Worm (Caenorhabditis elegans) whole organism, late embryonic: ENCODE results near the gene rpl-43.

Source experiments
- ama-1 ChIP-seq: fragments of 150-350 bp; optimal IDR thresholded peaks from 2 replicates; lab custom pipeline; 2014
- ceh-22 ChIP-seq: sonication (generic microtip); optimal IDR thresholded peaks from 2 replicates; lab custom pipeline; 2017; ENCODE audit warnings: missing biosample characterization, missing genetic modification characterization
- ceh-31 ChIP-seq: sonication (generic microtip); optimal IDR thresholded peaks from 2 replicates; lab custom pipeline; 2016; ENCODE audit warnings: missing genetic modification characterization, missing compliant biosample characterization
- dve-1 ChIP-seq: sonication (generic microtip); optimal IDR thresholded peaks from 2 replicates; lab custom pipeline; 2017; ENCODE audit warnings: antibody characterized with exemption, mild to moderate bottlenecking, missing genetic modification characterization, missing compliant biosample characterization
- lim-6 ChIP-seq: sonication (generic microtip); optimal IDR thresholded peaks from 2 replicates; lab custom pipeline; 2016; ENCODE audit warnings: missing genetic modification characterization, missing compliant biosample characterization
- pat-9 ChIP-seq: fragments of 200-800 bp; sonication (Bioruptor generic); optimal IDR thresholded peaks from 2 replicates; lab custom pipeline; 2018; ENCODE audit warnings: mild to moderate bottlenecking, missing genetic modification characterization, moderate library complexity, missing compliant biosample characterization
- pha-4 ChIP-seq: fragments of 150-350 bp; optimal IDR thresholded peaks from 2 replicates; lab custom pipeline; 2018; ENCODE audit warnings: missing biosample characterization, missing genetic modification reagents, missing genetic modification characterization
- rnt-1 ChIP-seq: sonication (generic microtip); optimal IDR thresholded peaks from 2 replicates; lab custom pipeline; 2016; ENCODE audit warnings: missing genetic modification characterization, missing compliant biosample characterization
- sox-2 ChIP-seq: fragments of 200-800 bp; sonication (Bioruptor generic); IDR thresholded peaks from 2 replicates; pipeline ENCODE4 v1.3.6; 2022; ENCODE audit warnings: missing genetic modification reagents, missing genetic modification characterization, missing compliant biosample characterization

DNA sequence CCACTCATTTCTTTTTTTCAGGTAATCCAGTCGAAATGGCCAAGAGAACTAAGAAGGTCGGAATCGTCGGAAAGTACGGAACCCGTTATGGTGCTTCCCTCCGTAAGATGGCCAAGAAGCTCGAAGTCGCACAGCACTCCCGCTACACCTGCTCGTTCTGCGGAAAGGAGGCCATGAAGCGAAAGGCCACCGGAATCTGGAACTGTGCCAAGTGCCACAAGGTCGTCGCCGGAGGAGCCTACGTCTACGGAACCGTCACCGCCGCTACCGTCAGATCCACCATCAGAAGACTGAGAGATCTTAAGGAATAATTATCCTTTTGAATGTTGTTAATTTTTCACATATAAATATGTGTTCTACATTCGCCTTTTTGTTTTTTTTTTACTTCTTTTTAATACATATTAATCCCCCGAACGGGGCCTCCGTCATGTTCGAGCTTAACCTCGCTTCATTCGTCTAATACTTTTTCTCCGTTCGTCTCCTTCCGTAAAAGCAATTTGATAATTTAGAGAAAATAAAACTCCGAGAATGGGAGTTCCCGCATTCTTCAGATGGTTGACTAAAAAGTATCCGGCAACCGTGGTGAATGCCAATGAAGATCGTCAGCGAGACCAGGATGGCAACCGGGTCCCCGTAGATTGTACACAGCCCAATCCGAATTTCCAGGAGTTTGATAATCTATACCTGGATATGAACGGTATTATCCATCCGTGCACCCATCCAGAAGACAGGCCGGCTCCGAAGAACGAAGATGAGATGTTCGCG lies at the start of gene rpl-43, which contains the start of gene xrn-2:
- TF ChIP-seq sox-2 (GFP tag; lab: Robert Waterston, UW): no peak
- no peak for TF ChIP-seq pha-4
- no peak for TF ChIP-seq ceh-31
- no peak for TF ChIP-seq lim-6 (tag; lab: Kevin White, UChicago)
- TF ChIP-seq ama-1: peak; percentile 34
- TF ChIP-seq ceh-22: no peak
- no peak for TF ChIP-seq dve-1 (tag; lab: Kevin White, UChicago)
- no peak for TF ChIP-seq rnt-1
- TF ChIP-seq pat-9: no peak
